Worm (Caenorhabditis elegans) whole organism, L4 larva: Measurements from ENCODE around the gene F56H9.9.

ENCODE experiments used
- F37D6.2 ChIP-seq: sonication (generic microtip); optimal IDR thresholded peaks from 2 replicates; lab custom pipeline; 2016; ENCODE audit warnings: mild to moderate bottlenecking, missing genetic modification characterization, missing compliant biosample characterization
- F44E2.7 ChIP-seq: fragments of 200-800 bp; sonication (Bioruptor generic); IDR thresholded peaks from 2 replicates; pipeline ENCODE4 v2.1.2; 2022; ENCODE audit warnings: missing genetic modification characterization, missing compliant biosample characterization
- R02D3.7 ChIP-seq: fragments of 150-350 bp; sonication (generic microtip); optimal IDR thresholded peaks from 3 replicates; lab custom pipeline; 2014; ENCODE audit warnings: missing biosample characterization, missing genetic modification characterization
- T20F7.1 ChIP-seq: fragments of 200-800 bp; sonication (Bioruptor generic); optimal IDR thresholded peaks from 2 replicates; lab custom pipeline; 2018; ENCODE audit warnings: mild to moderate bottlenecking, missing genetic modification characterization, missing compliant biosample characterization
- Y48G9A.11 ChIP-seq: fragments of 200-800 bp; sonication (Bioruptor generic); IDR thresholded peaks from 2 replicates; pipeline ENCODE4 v1.3.6; 2022; ENCODE audit warnings: missing genetic modification reagents, missing genetic modification characterization, missing compliant biosample characterization
- Y5F2A.4 ChIP-seq: fragments of 200-800 bp; sonication (Bioruptor generic); optimal IDR thresholded peaks from 2 replicates; lab custom pipeline; 2018; ENCODE audit warnings: mild to moderate bottlenecking, missing genetic modification characterization, missing compliant biosample characterization
- aha-1 ChIP-seq: fragments of 150-350 bp; peaks from one replicate; lab custom pipeline; 2014; ENCODE audit warnings: missing biosample characterization, missing genetic modification characterization
- ceh-20 ChIP-seq: fragments of 200-800 bp; sonication (Bioruptor generic); IDR thresholded peaks from 2 replicates; pipeline ENCODE4 v1.3.6; 2022; ENCODE audit warnings: missing genetic modification reagents, missing genetic modification characterization, missing compliant biosample characterization
- daf-12 ChIP-seq: fragments of 150-350 bp; optimal IDR thresholded peaks from 2 replicates; lab custom pipeline; 2014; ENCODE audit warnings: missing biosample characterization, missing genetic modification reagents, missing genetic modification characterization
- daf-16 ChIP-seq, 3 experiments: sonication (generic microtip); optimal IDR thresholded peaks; 2 replicates each; lab custom pipeline; 2016 to 2017; ENCODE audit warnings: missing genetic modification characterization in 3 of 3, missing genetic modification reagents in 3 of 3, mild to moderate bottlenecking in 2 of 3, missing compliant biosample characterization in 2 of 3, missing biosample characterization in 1 of 3, moderate library complexity in 1 of 3
- daf-19 ChIP-seq: fragments of 200-800 bp; sonication (Bioruptor generic); conservative IDR thresholded peaks from 2 replicates; pipeline ENCODE4 v1.3.6; 2022; ENCODE audit warnings: missing genetic modification characterization, missing compliant biosample characterization
- dmd-6 ChIP-seq: fragments of 200-800 bp; sonication (Bioruptor generic); IDR thresholded peaks from 2 replicates; pipeline ENCODE4 v1.3.6; 2022; ENCODE audit warnings: missing genetic modification reagents, missing genetic modification characterization, missing compliant biosample characterization
- duxl-1 ChIP-seq: sonication (generic microtip); optimal IDR thresholded peaks from 2 replicates; lab custom pipeline; 2016; ENCODE audit warnings: mild to moderate bottlenecking, missing genetic modification characterization, moderate library complexity, missing compliant biosample characterization; ENCODE audit not compliant: poor library complexity
- dve-1 ChIP-seq: sonication (generic microtip); optimal IDR thresholded peaks from 2 replicates; lab custom pipeline; 2017; ENCODE audit warnings: antibody characterized with exemption, mild to moderate bottlenecking, missing genetic modification characterization, missing compliant biosample characterization; ENCODE audit not compliant: insufficient read depth
- egl-43 ChIP-seq: fragments of 200-800 bp; sonication (Bioruptor generic); IDR thresholded peaks from 2 replicates; pipeline ENCODE4 v1.3.6; 2022; ENCODE audit warnings: missing genetic modification reagents, missing genetic modification characterization, missing compliant biosample characterization
- fkh-10 ChIP-seq: fragments of 150-350 bp; optimal IDR thresholded peaks from 2 replicates; lab custom pipeline; 2014; ENCODE audit warnings: missing biosample characterization, missing genetic modification reagents, missing genetic modification characterization
- hif-1 ChIP-seq, 2 experiments: sonication (generic microtip); optimal IDR thresholded peaks; 2 replicates each; lab custom pipeline; 2016 to 2017; ENCODE audit warnings: missing compliant biosample characterization in 2 of 2, missing genetic modification characterization in 2 of 2, missing genetic modification reagents in 2 of 2, missing genotype in 2 of 2, mild to moderate bottlenecking in 1 of 2
- hlh-30 ChIP-seq: sonication (generic microtip); optimal IDR thresholded peaks from 2 replicates; lab custom pipeline; 2017; ENCODE audit warnings: antibody characterized with exemption, mild to moderate bottlenecking, missing genetic modification characterization, missing compliant biosample characterization; ENCODE audit not compliant: insufficient read depth
- hmg-1.1 ChIP-seq: fragments of 200-800 bp; sonication (Bioruptor generic); IDR thresholded peaks from 2 replicates; pipeline ENCODE4 v1.3.6; 2022; ENCODE audit warnings: missing genetic modification reagents, missing genetic modification characterization, missing compliant biosample characterization
- lin-1 ChIP-seq: fragments of 200-800 bp; sonication (Bioruptor generic); IDR thresholded peaks from 2 replicates; pipeline ENCODE4 v1.3.6; 2022; ENCODE audit warnings: missing genetic modification reagents, missing genetic modification characterization, missing compliant biosample characterization
- lin-13 ChIP-seq: fragments of 150-350 bp; optimal IDR thresholded peaks from 2 replicates; lab custom pipeline; 2014; ENCODE audit warnings: missing biosample characterization, missing genetic modification reagents, missing genetic modification characterization
- lin-15B ChIP-seq: fragments of 150-350 bp; sonication (generic microtip); optimal IDR thresholded peaks from 3 replicates; lab custom pipeline; 2014; ENCODE audit warnings: missing biosample characterization, missing genetic modification characterization
- lin-38 ChIP-seq: fragments of 200-800 bp; sonication (Bioruptor generic); IDR thresholded peaks from 2 replicates; pipeline ENCODE4 v1.3.6; 2022; ENCODE audit warnings: missing genetic modification reagents, missing genetic modification characterization, missing compliant biosample characterization
- madf-5 ChIP-seq, 2 experiments: fragments of 200-800 bp; sonication (Bioruptor generic); IDR thresholded peaks; 2 replicates each; pipeline ENCODE4 v1.3.6; 2022; ENCODE audit warnings: missing compliant biosample characterization in 2 of 2, missing genetic modification characterization in 2 of 2
- mdt-29 ChIP-seq: fragments of 200-800 bp; sonication (Bioruptor generic); IDR thresholded peaks from 2 replicates; pipeline ENCODE4 v1.3.6; 2022; ENCODE audit warnings: missing genetic modification reagents, missing genetic modification characterization, missing compliant biosample characterization
- mes-2 ChIP-seq: sonication (generic microtip); optimal IDR thresholded peaks from 2 replicates; lab custom pipeline; 2016; ENCODE audit warnings: missing genotype, mild to moderate bottlenecking, missing genetic modification characterization, missing compliant biosample characterization; ENCODE audit not compliant: poor library complexity, severe bottlenecking
- mxl-2 ChIP-seq: fragments of 200-800 bp; sonication (Bioruptor generic); conservative IDR thresholded peaks from 2 replicates; pipeline ENCODE4 v1.3.6; 2022; ENCODE audit warnings: missing genetic modification reagents, missing genetic modification characterization, missing compliant biosample characterization
- mxl-3 ChIP-seq: fragments of 200-800 bp; sonication (Bioruptor generic); optimal IDR thresholded peaks from 2 replicates; lab custom pipeline; 2018; ENCODE audit warnings: mild to moderate bottlenecking, missing genetic modification characterization, missing compliant biosample characterization
- nhr-102 ChIP-seq: sonication (generic microtip); optimal IDR thresholded peaks from 2 replicates; lab custom pipeline; 2016; ENCODE audit warnings: mild to moderate bottlenecking, missing genetic modification characterization, moderate library complexity, missing compliant biosample characterization
- nhr-28 ChIP-seq: fragments of 150-350 bp; optimal IDR thresholded peaks from 2 replicates; lab custom pipeline; 2014; ENCODE audit warnings: missing biosample characterization, missing genetic modification characterization
- nhr-48 ChIP-seq: sonication (generic microtip); optimal IDR thresholded peaks from 2 replicates; lab custom pipeline; 2016; ENCODE audit warnings: mild to moderate bottlenecking, missing genetic modification characterization, missing compliant biosample characterization
- nhr-6 ChIP-seq: fragments of 150-350 bp; optimal IDR thresholded peaks from 2 replicates; lab custom pipeline; 2014; ENCODE audit warnings: missing biosample characterization, missing genetic modification characterization
- pha-4 ChIP-seq, 2 experiments: fragments of 150-350 bp in 1 of 2; fragments of 200-800 bp in 1 of 2; sonication (Bioruptor generic) in 1 of 2; IDR thresholded peaks in 1 of 2; optimal IDR thresholded peaks in 1 of 2; 2 replicates each; pipeline versions ENCODE4 v1.3.6 to Lab custom; 2014 to 2022; ENCODE audit warnings: missing genetic modification characterization in 2 of 2, missing genetic modification reagents in 2 of 2, missing biosample characterization in 1 of 2, missing compliant biosample characterization in 1 of 2
- pqm-1 ChIP-seq: sonication (generic microtip); optimal IDR thresholded peaks from 2 replicates; lab custom pipeline; 2017; ENCODE audit warnings: missing biosample characterization, missing genetic modification characterization
- saeg-2 ChIP-seq: fragments of 200-800 bp; sonication (Bioruptor generic); IDR thresholded peaks from 2 replicates; pipeline ENCODE4 v1.3.6; 2022; ENCODE audit warnings: missing genetic modification reagents, missing genetic modification characterization, missing compliant biosample characterization
- sdz-12 ChIP-seq: fragments of 200-800 bp; sonication (Bioruptor generic); optimal IDR thresholded peaks from 2 replicates; lab custom pipeline; 2018; ENCODE audit warnings: mild to moderate bottlenecking, missing genetic modification characterization, missing compliant biosample characterization
- snpc-4 ChIP-seq: fragments of 150-350 bp; optimal IDR thresholded peaks from 2 replicates; lab custom pipeline; 2014; ENCODE audit warnings: missing biosample characterization, missing genetic modification characterization
- spr-3 ChIP-seq: fragments of 200-800 bp; sonication (Bioruptor generic); optimal IDR thresholded peaks from 2 replicates; lab custom pipeline; 2018; ENCODE audit warnings: mild to moderate bottlenecking, missing genetic modification characterization, missing compliant biosample characterization
- tag-97 ChIP-seq: fragments of 200-800 bp; sonication (Bioruptor generic); IDR thresholded peaks from 2 replicates; pipeline ENCODE4 v1.3.6; 2022; ENCODE audit warnings: missing genetic modification characterization, missing compliant biosample characterization
- tra-1 ChIP-seq: fragments of 200-800 bp; sonication (Bioruptor generic); IDR thresholded peaks from 2 replicates; pipeline ENCODE4 v1.3.6; 2022; ENCODE audit warnings: missing genetic modification reagents, missing genetic modification characterization, missing compliant biosample characterization
- unc-39 ChIP-seq: sonication (generic microtip); optimal IDR thresholded peaks from 2 replicates; lab custom pipeline; 2017; ENCODE audit warnings: missing biosample characterization, missing genetic modification characterization
- vab-7 ChIP-seq: fragments of 200-800 bp; sonication (Bioruptor generic); IDR thresholded peaks from 2 replicates; pipeline ENCODE4 v1.3.6; 2022; ENCODE audit warnings: missing genetic modification reagents, missing genetic modification characterization, missing compliant biosample characterization
- zag-1 ChIP-seq: fragments of 150-350 bp; optimal IDR thresholded peaks from 2 replicates; lab custom pipeline; 2014; ENCODE audit warnings: missing biosample characterization, missing genetic modification characterization
- zfp-2 ChIP-seq: sonication (generic microtip); optimal IDR thresholded peaks from 2 replicates; lab custom pipeline; 2016; ENCODE audit warnings: mild to moderate bottlenecking, missing genetic modification characterization, missing compliant biosample characterization

The F56H9.9 gene

ce11 chrV:12635218-12635617 lies 10.9 kb upstream of the F56H9.9 start (continued):
- TF ChIP-seq duxl-1 (tag; lab: Kevin White, UChicago) (no peak), egl-43 (GFP tag; lab: Robert Waterston, UW) (no peak), saeg-2 (GFP tag; lab: Robert Waterston, UW) (no peak), zfp-2 (tag; lab: Kevin White, UChicago) (no peak), hif-1 (tag; optimal IDR thresholded peaks at IDR 0.05; lab: Kevin White, UChicago) (no peak), daf-19 (GFP tag; lab: Robert Waterston, UW) (no peak), aha-1 (tag; lab: Kevin White, UChicago) (peak; percentile 30), daf-12 (no peak), zag-1 (tag; lab: Kevin White, UChicago) (no peak), pha-4 (GFP tag; IDR thresholded peaks at IDR 0.05; lab: Robert Waterston, UW) (no peak), pha-4 (tag; optimal IDR thresholded peaks at IDR 0.05; lab: Kevin White, UChicago) (no peak), tra-1 (GFP tag; lab: Robert Waterston, UW) (no peak), fkh-10 (GFP tag; lab: Kevin White, UChicago) (no peak), mes-2 (tag; lab: Kevin White, UChicago) (no peak), ceh-20 (no peak), Y5F2A.4 (no peak), mxl-3 (GFP tag; lab: Kevin White, UChicago) (peak; percentile 44), vab-7 (no peak), nhr-28 (tag; lab: Kevin White, UChicago) (peak; percentile 86), T20F7.1 (GFP tag; lab: Kevin White, UChicago) (no peak), lin-13 (no peak), sdz-12 (no peak), lin-1 (GFP tag; lab: Robert Waterston, UW) (no peak)

DNA sequence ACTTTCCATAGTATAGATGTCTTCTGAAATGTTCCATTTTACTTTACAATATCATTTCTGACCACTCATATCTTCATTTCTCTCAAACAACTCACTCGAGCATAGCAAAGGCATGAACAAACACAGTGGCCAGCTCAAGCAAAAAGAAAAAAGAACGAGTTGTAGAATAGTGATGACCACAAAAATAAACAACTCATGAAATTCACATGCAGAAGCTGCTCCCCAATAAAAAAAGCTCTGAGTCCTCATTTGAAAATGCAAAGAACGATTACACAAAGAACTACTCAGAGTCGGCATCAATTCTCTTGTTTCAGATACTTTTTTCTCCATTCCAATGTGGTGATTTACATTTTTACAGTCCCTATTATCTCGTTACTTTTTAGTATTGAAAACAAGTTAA lies 10.5 kb upstream of the F56H9.9 start:
- TF ChIP-seq nhr-6 = peak; percentile 20
- peak; percentile 95 for TF ChIP-seq mxl-2 (GFP tag; lab: Robert Waterston, UW)
- no peak for TF ChIP-seq snpc-4
- TF ChIP-seq daf-12 = no peak
- TF ChIP-seq aha-1 (tag; lab: Kevin White, UChicago) = peak; percentile 91
- TF ChIP-seq dve-1 (tag; lab: Kevin White, UChicago) = no peak
- TF ChIP-seq tag-97 (GFP tag; lab: Robert Waterston, UW) = no peak
- peak in 1 of 2 experiments; percentile 15 for TF ChIP-seq daf-16 (GFP tag; optimal IDR thresholded peaks at IDR 0.05; lab: Kevin White, UChicago)
- peak; percentile 26 for TF ChIP-seq daf-16 (tag; optimal IDR thresholded peaks at IDR 0.05; lab: Kevin White, UChicago)
- TF ChIP-seq mdt-29 (GFP tag; lab: Robert Waterston, UW) = no peak
- no peak for TF ChIP-seq lin-15B (tag; lab: Kevin White, UChicago)
- TF ChIP-seq F44E2.7 (GFP tag; lab: Robert Waterston, UW) = no peak
- TF ChIP-seq ceh-20 = no peak
- no peak for TF ChIP-seq hmg-1.1
- no peak for TF ChIP-seq lin-1 (GFP tag; lab: Robert Waterston, UW)
- TF ChIP-seq nhr-48 (tag; lab: Kevin White, UChicago) = no peak
- no peak for TF ChIP-seq spr-3 (GFP tag; lab: Kevin White, UChicago)
- TF ChIP-seq, all 104 proteins: peak for 4

DNA sequence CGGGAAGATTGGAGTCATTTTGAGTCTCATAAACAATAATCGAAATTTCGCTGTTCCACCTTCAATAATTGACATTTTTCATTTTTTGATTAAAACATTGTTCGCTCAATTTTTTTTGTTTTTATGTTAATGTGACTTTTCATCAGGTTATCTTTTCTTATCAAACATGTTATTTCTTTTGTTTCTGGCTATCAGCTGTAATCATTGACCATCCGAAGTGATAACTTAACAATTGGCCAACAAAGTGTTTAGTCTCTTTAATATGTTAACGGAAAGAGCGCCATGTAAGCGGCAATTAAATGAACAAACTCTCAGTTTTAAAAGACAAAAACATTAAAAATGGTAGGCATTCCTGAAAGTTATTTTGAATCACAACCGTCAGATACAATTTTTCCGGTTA lies 9.8 kb upstream of the F56H9.9 start:
- no peak for TF ChIP-seq Y48G9A.11 (GFP tag; lab: Robert Waterston, UW)
- no peak for TF ChIP-seq nhr-102 (tag; lab: Kevin White, UChicago)
- TF ChIP-seq mxl-2 (GFP tag; lab: Robert Waterston, UW) = no peak
- no peak for TF ChIP-seq saeg-2 (GFP tag; lab: Robert Waterston, UW)
- TF ChIP-seq dmd-6 (GFP tag; lab: Robert Waterston, UW) = no peak
- no peak for TF ChIP-seq unc-39 (tag; lab: Kevin White, UChicago)
- no peak for TF ChIP-seq F37D6.2 (tag; lab: Kevin White, UChicago)
- TF ChIP-seq R02D3.7 = no peak
- TF ChIP-seq sdz-12 = no peak
- no peak for TF ChIP-seq hlh-30
- peak; percentile 45 for TF ChIP-seq pqm-1
- no peak for TF ChIP-seq tag-97 (GFP tag; lab: Robert Waterston, UW)
- TF ChIP-seq lin-38 = no peak
- TF ChIP-seq nhr-28 (tag; lab: Kevin White, UChicago) = peak; percentile 36
- TF ChIP-seq madf-5 (GFP tag; IDR thresholded peaks at IDR 0.05; lab: Robert Waterston, UW) = no peak
